Worm (Caenorhabditis elegans) whole organism, mixed stage, embryonic: ENCODE results near the gene C14A4.7.

Source experiments
- blmp-1 ChIP-seq: fragments of 150-350 bp; optimal IDR thresholded peaks from 2 replicates; lab custom pipeline; 2014; ENCODE audit warnings: missing biosample characterization, missing genetic modification characterization
- ceh-43 ChIP-seq: fragments of 200-800 bp; sonication (Bioruptor generic); optimal IDR thresholded peaks from 2 replicates; lab custom pipeline; 2018; ENCODE audit warnings: mild to moderate bottlenecking, missing genetic modification characterization, moderate library complexity, missing compliant biosample characterization
- cnd-1 ChIP-seq: fragments of 200-800 bp; sonication (Bioruptor generic); optimal IDR thresholded peaks from 2 replicates; lab custom pipeline; 2018; ENCODE audit warnings: mild to moderate bottlenecking, missing genetic modification characterization, missing compliant biosample characterization
- drap-1 ChIP-seq: fragments of 200-800 bp; sonication (Bioruptor generic); optimal IDR thresholded peaks from 3 replicates; lab custom pipeline; 2018; ENCODE audit warnings: mild to moderate bottlenecking, missing genetic modification characterization, missing compliant biosample characterization
- lsy-2 ChIP-seq: fragments of 150-350 bp; optimal IDR thresholded peaks from 2 replicates; lab custom pipeline; 2014; ENCODE audit warnings: missing biosample characterization, missing genetic modification characterization
- nhr-237 ChIP-seq: fragments of 150-350 bp; optimal IDR thresholded peaks from 2 replicates; lab custom pipeline; 2014; ENCODE audit warnings: missing biosample characterization, missing genetic modification characterization
- nhr-28 ChIP-seq: fragments of 150-350 bp; optimal IDR thresholded peaks from 2 replicates; lab custom pipeline; 2014; ENCODE audit warnings: missing biosample characterization, missing genetic modification characterization
- tbx-8 ChIP-seq: fragments of 200-800 bp; sonication (Bioruptor generic); optimal IDR thresholded peaks from 2 replicates; lab custom pipeline; 2018; ENCODE audit warnings: mild to moderate bottlenecking, missing genetic modification characterization, moderate library complexity, missing compliant biosample characterization
- unc-62 ChIP-seq: fragments of 150-350 bp; optimal IDR thresholded peaks from 2 replicates; lab custom pipeline; 2014; ENCODE audit warnings: missing biosample characterization, missing genetic modification reagents, missing genetic modification characterization

DNA sequence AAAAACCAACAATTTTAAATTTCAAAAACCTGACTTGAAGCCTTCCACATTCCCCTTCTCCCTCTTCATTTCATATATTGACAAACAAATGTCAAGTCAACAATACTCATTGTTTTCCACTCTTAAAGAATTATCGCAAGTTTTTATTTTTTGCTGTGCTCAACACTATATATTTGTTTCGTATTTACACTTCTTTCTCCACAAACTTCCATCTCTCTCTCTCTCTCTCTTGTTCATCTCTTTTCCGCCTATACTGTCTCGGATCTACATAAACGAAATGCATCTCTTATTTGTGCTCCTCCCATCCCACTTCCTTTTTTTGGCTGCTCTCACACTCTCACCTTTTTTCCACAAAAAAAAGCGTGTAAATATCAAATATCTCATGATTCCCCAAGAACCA, 16.4 kb upstream of the C14A4.7 start, which contains the start of gene C14A4.12:
- TF ChIP-seq nhr-28 (no peak), cnd-1 (no peak), ceh-43 (GFP tag; lab: Kevin White, UChicago) (no peak), unc-62 (no peak), drap-1 (GFP tag; lab: Kevin White, UChicago) (no peak), blmp-1 (tag; lab: Kevin White, UChicago) (no peak), nhr-237 (tag; lab: Kevin White, UChicago) (no peak), tbx-8 (GFP tag; lab: Kevin White, UChicago) (no peak), lsy-2 (tag; lab: Kevin White, UChicago) (no peak)
